Worm (Caenorhabditis elegans) whole organism, young adult: ENCODE results near the gene F36A4.5.

Source experiments
- akir-1 ChIP-seq: fragments of 200-800 bp; sonication (Bioruptor generic); optimal IDR thresholded peaks from 2 replicates; lab custom pipeline; 2018; ENCODE audit warnings: mild to moderate bottlenecking, missing genetic modification characterization, moderate library complexity, missing compliant biosample characterization
- dpl-1 ChIP-seq: fragments of 150-350 bp; optimal IDR thresholded peaks from 2 replicates; lab custom pipeline; 2014; ENCODE audit warnings: missing biosample characterization, missing genetic modification reagents, missing genetic modification characterization
- lag-1 ChIP-seq: fragments of 200-800 bp; sonication (Bioruptor generic); IDR thresholded peaks from 2 replicates; pipeline ENCODE4 v1.3.6; 2022; ENCODE audit warnings: missing genetic modification reagents, missing genetic modification characterization, missing compliant biosample characterization
- lin-40 ChIP-seq: sonication (generic microtip); optimal IDR thresholded peaks from 2 replicates; lab custom pipeline; 2016; ENCODE audit warnings: missing genetic modification characterization, mild to moderate bottlenecking, missing compliant biosample characterization, missing genotype, missing genetic modification reagents
- nhr-90 ChIP-seq: sonication (generic microtip); optimal IDR thresholded peaks from 2 replicates; lab custom pipeline; 2016; ENCODE audit warnings: missing genotype, mild to moderate bottlenecking, missing genetic modification characterization, missing compliant biosample characterization
- rcor-1 ChIP-seq: fragments of 200-800 bp; sonication (Bioruptor generic); IDR thresholded peaks from 2 replicates; pipeline ENCODE4 v1.3.6; 2022; ENCODE audit warnings: missing genetic modification reagents, missing genetic modification characterization, missing compliant biosample characterization
- unc-62 ChIP-seq: fragments of 150-350 bp; optimal IDR thresholded peaks from 2 replicates; lab custom pipeline; 2014; ENCODE audit warnings: missing biosample characterization, missing genetic modification reagents, missing genetic modification characterization

ce11 chrIV:4294552-4294951, 29.2 kb downstream of the F36A4.5 start, which contains the start of gene F15E6.3:
- TF ChIP-seq rcor-1 (GFP tag; lab: Robert Waterston, UW) (no peak), lin-40 (tag; lab: Kevin White, UChicago) (no peak), dpl-1 (GFP tag; lab: Kevin White, UChicago) (no peak), akir-1 (GFP tag; lab: Kevin White, UChicago) (no peak), lag-1 (no peak), nhr-90 (no peak), unc-62 (no peak)
